Fruit fly (Drosophila melanogaster) whole organism, embryonic: ENCODE measurements around the gene htl.

ENCODE experiments used
- Ada2b ChIP-seq: fragments of 200-800 bp; sonication (Bioruptor generic); IDR thresholded peaks from 2 replicates; pipeline ENCODE4 v1.3.6; 2022; ENCODE audit warnings: missing biosample characterization, missing genetic modification characterization
- Adf1 ChIP-seq: fragments of 200-800 bp; sonication (Bioruptor generic); IDR thresholded peaks from 2 replicates; pipeline ENCODE4 v1.3.6; 2022; ENCODE audit warnings: missing biosample characterization, missing genetic modification characterization
- CG10267 ChIP-seq: fragments of 200-800 bp; sonication (Bioruptor generic); optimal IDR thresholded peaks from 2 replicates; lab custom pipeline; 2018; ENCODE audit warnings: missing biosample characterization, mild to moderate bottlenecking, missing genetic modification characterization, moderate library complexity
- CG10543 ChIP-seq: fragments of 200-800 bp; sonication (Bioruptor generic); optimal IDR thresholded peaks from 3 replicates; lab custom pipeline; 2017; ENCODE audit warnings: missing biosample characterization, mild to moderate bottlenecking, missing genetic modification characterization, moderate library complexity
- CG13287 ChIP-seq: fragments of 200-800 bp; sonication (Bioruptor generic); IDR thresholded peaks from 2 replicates; pipeline ENCODE4 v1.3.6; 2022; ENCODE audit warnings: missing biosample characterization, missing genetic modification characterization; ENCODE audit not compliant: partially characterized antibody
- CG13424 ChIP-seq: fragments of 200-800 bp; sonication (Bioruptor generic); optimal IDR thresholded peaks from 2 replicates; lab custom pipeline; 2019; ENCODE audit warnings: missing biosample characterization, mild to moderate bottlenecking, missing genetic modification characterization, moderate library complexity
- CG14014 ChIP-seq: fragments of 200-800 bp; sonication (Bioruptor generic); IDR thresholded peaks from 2 replicates; pipeline ENCODE4 v1.3.6; 2022; ENCODE audit warnings: missing biosample characterization, missing genetic modification characterization
- CG1832 ChIP-seq: fragments of 200-800 bp; sonication (Bioruptor generic); optimal IDR thresholded peaks from 2 replicates; lab custom pipeline; 2017; ENCODE audit warnings: missing biosample characterization, mild to moderate bottlenecking, missing genetic modification characterization, inconsistent platforms
- CG2199 ChIP-seq: fragments of 200-800 bp; sonication (Bioruptor generic); IDR thresholded peaks from 3 replicates; pipeline ENCODE4 v1.3.6; 2022; ENCODE audit warnings: missing biosample characterization, missing genetic modification characterization
- CG2678 ChIP-seq: fragments of 200-800 bp; sonication (Bioruptor generic); optimal IDR thresholded peaks from 3 replicates; lab custom pipeline; 2019; ENCODE audit warnings: missing biosample characterization, mild to moderate bottlenecking, missing genetic modification characterization, moderate library complexity
- CG32767 ChIP-seq: fragments of 200-800 bp; sonication (Bioruptor generic); IDR thresholded peaks from 2 replicates; pipeline ENCODE4 v1.3.6; 2022; ENCODE audit warnings: missing biosample characterization, missing genetic modification characterization
- CG3726 ChIP-seq: fragments of 200-800 bp; sonication (Bioruptor generic); IDR thresholded peaks from 3 replicates; pipeline ENCODE4, ENCODE4 v1.3.6; 2022; ENCODE audit warnings: missing biosample characterization, missing genetic modification characterization
- CG6254 ChIP-seq: fragments of 200-800 bp; sonication (Bioruptor generic); optimal IDR thresholded peaks from 3 replicates; lab custom pipeline; 2017; ENCODE audit warnings: mild to moderate bottlenecking, missing biosample characterization, missing genetic modification reagents, missing genetic modification characterization
- CG6765 ChIP-seq: fragments of 200-800 bp; sonication (Bioruptor generic); optimal IDR thresholded peaks from 3 replicates; lab custom pipeline; 2017; ENCODE audit warnings: missing biosample characterization, mild to moderate bottlenecking, missing genetic modification characterization
- CG7745 ChIP-seq: fragments of 200-800 bp; sonication (Bioruptor generic); optimal IDR thresholded peaks from 2 replicates; lab custom pipeline; 2018; ENCODE audit warnings: missing biosample characterization, mild to moderate bottlenecking, missing genetic modification characterization, moderate library complexity
- CG7928 ChIP-seq: fragments of 200-800 bp; sonication (Bioruptor generic); optimal IDR thresholded peaks from 2 replicates; lab custom pipeline; 2017; ENCODE audit warnings: missing biosample characterization, mild to moderate bottlenecking, missing genetic modification characterization
- Deaf1 ChIP-seq: fragments of 200-800 bp; optimal IDR thresholded peaks from 3 replicates; lab custom pipeline; 2019; ENCODE audit warnings: missing biosample characterization, mild to moderate bottlenecking, missing genetic modification characterization, moderate library complexity
- Hmr ChIP-seq: fragments of 200-800 bp; sonication (Bioruptor generic); optimal IDR thresholded peaks from 3 replicates; lab custom pipeline; 2017; ENCODE audit warnings: mild to moderate bottlenecking, missing biosample characterization, missing genetic modification reagents, missing genetic modification characterization
- Jarid2 ChIP-seq: fragments of 200-800 bp; sonication (Bioruptor generic); optimal IDR thresholded peaks from 3 replicates; lab custom pipeline; 2017; ENCODE audit warnings: mild to moderate bottlenecking, missing biosample characterization, missing genetic modification reagents, missing genetic modification characterization
- Max ChIP-seq: fragments of 200-800 bp; sonication (Bioruptor generic); optimal IDR thresholded peaks from 2 replicates; lab custom pipeline; 2016; ENCODE audit warnings: missing biosample characterization, mild to moderate bottlenecking, missing genetic modification characterization
- Med ChIP-seq: fragments of 200-800 bp; sonication (Bioruptor generic); peaks from one replicate; lab custom pipeline; 2016; ENCODE audit warnings: missing biosample characterization, missing genetic modification characterization, mild to moderate bottlenecking, inconsistent platforms, moderate library complexity
- Myb ChIP-seq: fragments of 200-800 bp; sonication (Bioruptor generic); optimal IDR thresholded peaks from 2 replicates; lab custom pipeline; 2016; ENCODE audit warnings: missing biosample characterization, missing genetic modification characterization
- Ssrp ChIP-seq: fragments of 200-800 bp; sonication (Bioruptor generic); optimal IDR thresholded peaks from 2 replicates; lab custom pipeline; 2018; ENCODE audit warnings: missing biosample characterization, mild to moderate bottlenecking, missing genetic modification characterization, moderate library complexity
- TFAM ChIP-seq: fragments of 200-800 bp; sonication (Bioruptor generic); optimal IDR thresholded peaks from 2 replicates; lab custom pipeline; 2017; ENCODE audit warnings: missing biosample characterization, missing genetic modification characterization, inconsistent platforms
- Trl ChIP-seq, 3 experiments: fragments of >200 bp in 2 of 3; fragments of 200-800 bp in 1 of 3; sonication (Bioruptor generic) in 1 of 3; optimal IDR thresholded peaks; 2 replicates in 1 of 3; 3 replicates in 2 of 3; lab custom pipeline; 2016 to 2017; ENCODE audit warnings: missing biosample characterization in 1 of 3, missing genetic modification characterization in 1 of 3
- Usf ChIP-seq: fragments of 200-800 bp; sonication (Bioruptor generic); optimal IDR thresholded peaks from 2 replicates; lab custom pipeline; 2017; ENCODE audit warnings: missing genotype, missing biosample characterization, missing genetic modification characterization
- Vsx1 ChIP-seq: fragments of 200-800 bp; sonication (Bioruptor generic); optimal IDR thresholded peaks from 2 replicates; lab custom pipeline; 2017; ENCODE audit warnings: missing biosample characterization, mild to moderate bottlenecking, missing genetic modification characterization, missing genetic modification reagents
- abd-A ChIP-seq: fragments of 200-800 bp; sonication (Bioruptor generic); optimal IDR thresholded peaks from 3 replicates; lab custom pipeline; 2019; ENCODE audit warnings: missing biosample characterization, mild to moderate bottlenecking, missing genetic modification characterization, moderate library complexity
- bbx ChIP-seq: fragments of 200-800 bp; sonication (Bioruptor generic); IDR thresholded peaks from 2 replicates; pipeline ENCODE4 v1.3.6; 2022; ENCODE audit warnings: missing biosample characterization, missing genetic modification characterization; ENCODE audit not compliant: partially characterized antibody
- chm ChIP-seq: fragments of 200-800 bp; sonication (Bioruptor generic); IDR thresholded peaks from 2 replicates; pipeline ENCODE4 v1.3.6; 2022; ENCODE audit warnings: missing biosample characterization, missing genetic modification characterization
- ci ChIP-seq: fragments of 200-800 bp; sonication (Bioruptor generic); IDR thresholded peaks from 3 replicates; pipeline ENCODE4 v1.3.6; 2022; ENCODE audit warnings: missing biosample characterization, missing genetic modification characterization
- crol ChIP-seq: fragments of 200-800 bp; sonication (Bioruptor generic); IDR thresholded peaks from 2 replicates; pipeline ENCODE4 v1.3.6; 2022; ENCODE audit warnings: missing biosample characterization, missing genetic modification characterization
- cwo ChIP-seq: fragments of 200-800 bp; sonication (Bioruptor generic); optimal IDR thresholded peaks from 3 replicates; lab custom pipeline; 2017; ENCODE audit warnings: missing biosample characterization, missing genetic modification characterization, mild to moderate bottlenecking, moderate library complexity, missing genetic modification reagents
- danr ChIP-seq: fragments of 200-800 bp; sonication (Bioruptor generic); IDR thresholded peaks from 2 replicates; pipeline ENCODE4 v1.3.6; 2022; ENCODE audit warnings: missing biosample characterization, missing genetic modification characterization
- dmrt99B ChIP-seq: fragments of 200-800 bp; sonication (Bioruptor generic); optimal IDR thresholded peaks from 2 replicates; lab custom pipeline; 2018; ENCODE audit warnings: missing biosample characterization, mild to moderate bottlenecking, missing genetic modification characterization, moderate library complexity
- ftz-f1 ChIP-seq: fragments of 200-800 bp; sonication (Bioruptor generic); optimal IDR thresholded peaks from 2 replicates; lab custom pipeline; 2016; ENCODE audit warnings: missing biosample characterization, missing genetic modification characterization
- nau ChIP-seq: fragments of 200-800 bp; sonication (Bioruptor generic); optimal IDR thresholded peaks from 3 replicates; lab custom pipeline; 2017; ENCODE audit warnings: missing biosample characterization, mild to moderate bottlenecking, missing genetic modification characterization, missing genetic modification reagents
- oc ChIP-seq: fragments of 200-800 bp; sonication (Bioruptor generic); optimal IDR thresholded peaks from 2 replicates; lab custom pipeline; 2018; ENCODE audit warnings: missing biosample characterization, mild to moderate bottlenecking, missing genetic modification characterization, moderate library complexity
- pan ChIP-seq, 4 experiments: fragments of >200 bp in 3 of 4; fragments of 200-800 bp in 1 of 4; sonication (Bioruptor generic) in 1 of 4; optimal IDR thresholded peaks in 3 of 4; IDR thresholded peaks in 1 of 4; 2 replicates each; pipeline versions ENCODE4 v1.3.6 to Lab custom; 2017 to 2022; ENCODE audit warnings: missing biosample characterization in 2 of 4, missing genetic modification characterization in 2 of 4, mixed read lengths in 1 of 4
- phol ChIP-seq: fragments of 200-800 bp; sonication (Bioruptor generic); optimal IDR thresholded peaks from 3 replicates; lab custom pipeline; 2018; ENCODE audit warnings: missing biosample characterization, mild to moderate bottlenecking, missing genetic modification characterization, moderate library complexity
- pros ChIP-seq: fragments of 200-800 bp; sonication (Bioruptor generic); optimal IDR thresholded peaks from 3 replicates; lab custom pipeline; 2019; ENCODE audit warnings: missing biosample characterization, mild to moderate bottlenecking, missing genetic modification characterization, moderate library complexity
- rib ChIP-seq: fragments of 200-800 bp; sonication (Bioruptor generic); IDR thresholded peaks from 2 replicates; pipeline ENCODE4 v1.3.6; 2022; ENCODE audit warnings: missing biosample characterization, missing genetic modification characterization
- sd ChIP-seq: fragments of 200-800 bp; sonication (Bioruptor generic); optimal IDR thresholded peaks from 3 replicates; lab custom pipeline; 2018; ENCODE audit warnings: missing biosample characterization, mild to moderate bottlenecking, missing genetic modification characterization, moderate library complexity
- so ChIP-seq: fragments of 200-800 bp; sonication (Bioruptor generic); IDR thresholded peaks from 3 replicates; pipeline ENCODE4 v1.3.6; 2022; ENCODE audit warnings: missing biosample characterization, missing genetic modification characterization
- ttk ChIP-seq: fragments of 200-800 bp; sonication (Bioruptor generic); IDR thresholded peaks from 2 replicates; pipeline ENCODE4 v2.1.2; 2022; ENCODE audit warnings: missing biosample characterization, missing genetic modification characterization
- twi ChIP-seq: fragments of 200-800 bp; optimal IDR thresholded peaks from 2 replicates; lab custom pipeline; 2019; ENCODE audit warnings: missing biosample characterization, mild to moderate bottlenecking, missing genetic modification characterization, moderate library complexity
- wdn ChIP-seq: fragments of 200-800 bp; sonication (Bioruptor generic); IDR thresholded peaks from 2 replicates; pipeline ENCODE4 v1.3.6; 2022; ENCODE audit warnings: missing biosample characterization, missing genetic modification characterization

The htl gene

DNA sequence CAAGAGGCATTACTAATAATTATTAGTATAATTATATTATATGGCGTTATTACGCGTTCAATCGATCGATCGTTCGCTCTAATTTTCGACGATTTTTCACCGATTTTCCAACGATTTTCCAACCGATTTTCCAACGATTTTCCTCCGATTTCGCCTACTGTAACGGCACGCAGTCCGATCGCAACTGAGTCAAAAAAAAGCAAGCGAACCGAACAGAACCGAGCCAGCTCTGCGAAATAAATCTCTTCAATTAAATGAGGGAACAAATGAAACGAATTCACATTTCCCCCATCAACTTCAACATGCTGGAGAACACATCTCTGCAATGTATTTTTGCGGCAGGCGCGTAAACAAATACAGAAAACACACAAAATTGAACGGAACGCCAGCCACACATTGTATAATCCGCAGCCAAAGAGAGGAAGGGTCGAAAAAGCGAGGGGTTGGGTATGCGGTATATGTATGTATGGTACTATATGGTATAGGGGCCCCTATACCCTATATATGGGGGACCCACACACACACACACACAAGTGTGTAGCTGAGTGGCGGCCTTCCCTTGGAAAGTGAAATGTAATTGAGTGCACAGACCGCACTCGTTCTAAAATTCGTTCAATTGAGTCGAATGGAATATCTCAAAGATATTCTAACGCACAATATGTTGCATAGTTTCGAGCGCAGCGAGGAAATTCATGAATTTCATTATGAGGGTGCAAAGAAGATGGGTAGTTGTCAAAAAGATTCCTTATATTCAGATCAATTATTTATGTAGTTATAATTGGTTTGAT is at the start of gene htl:
Gene htl (minus strand): TSS at position 186 of the 788 bp plus-strand sequence.
- TF ChIP-seq Hmr (GFP tag; lab: Kevin White, UChicago) = no peak
- TF ChIP-seq rib (GFP tag; lab: Robert Waterston, UW) = peak; percentile 40; the same call in 1 of the 2 replicates
- peak; percentile 93 for TF ChIP-seq crol (GFP tag; lab: Robert Waterston, UW)
- TF ChIP-seq TFAM = no peak
- no peak for TF ChIP-seq chm
- no peak for TF ChIP-seq ttk (GFP tag; lab: Robert Waterston, UW)
- peak; percentile 39 for TF ChIP-seq sd (tag; lab: Kevin White, UChicago)
- peak in 1 of 2 experiments; percentile 6 for TF ChIP-seq Trl (optimal IDR thresholded peaks at IDR 0.05; lab: Kevin White, UChicago)
- no peak for TF ChIP-seq Trl (GFP tag; optimal IDR thresholded peaks at IDR 0.05; lab: Kevin White, UChicago)
- TF ChIP-seq Max = no peak
- TF ChIP-seq abd-A (tag; lab: Kevin White, UChicago) = peak; percentile 73
- TF ChIP-seq Ada2b = no peak
- TF ChIP-seq oc (tag; lab: Kevin White, UChicago) = no peak
- TF ChIP-seq cwo = no peak
- no peak for TF ChIP-seq Ssrp
- no peak for TF ChIP-seq Myb (GFP tag; lab: Kevin White, UChicago)
- TF ChIP-seq dmrt99B = no peak
- TF ChIP-seq CG3726 = no peak
- TF ChIP-seq Vsx1 (GFP tag; lab: Kevin White, UChicago) = no peak
- TF ChIP-seq ftz-f1 (GFP tag; lab: Kevin White, UChicago) = peak; percentile 91
- peak; percentile 75 for TF ChIP-seq CG7745 (tag; lab: Kevin White, UChicago)
- TF ChIP-seq CG6765 = no peak
- TF ChIP-seq Deaf1 (tag; lab: Kevin White, UChicago) = peak; percentile 83
- TF ChIP-seq Adf1 (GFP tag; lab: Robert Waterston, UW) = 0 out of 2 replicates have a peak, but pooled peaks have one; percentile 15
- TF ChIP-seq CG10543 (GFP tag; lab: Kevin White, UChicago) = peak; percentile 94
- no peak for TF ChIP-seq pan (optimal IDR thresholded peaks at IDR 0.05; lab: Kevin White, UChicago)
- no peak for TF ChIP-seq pan (GFP tag; optimal IDR thresholded peaks at IDR 0.05 in 1 of 2, IDR thresholded peaks at IDR 0.05 in 1 of 2)
- TF ChIP-seq twi (tag; lab: Kevin White, UChicago) = peak; percentile 67
- TF ChIP-seq bbx (GFP tag; lab: Robert Waterston, UW) = no peak
- TF ChIP-seq Jarid2 (GFP tag; lab: Kevin White, UChicago) = peak; percentile 28
- TF ChIP-seq CG7928 (GFP tag; lab: Kevin White, UChicago) = no peak
- TF ChIP-seq nau = peak; percentile 2
- TF ChIP-seq CG32767 (GFP tag; lab: Robert Waterston, UW) = peak; percentile 58; the same call in 1 of the 2 replicates
- no peak for TF ChIP-seq phol (tag; lab: Kevin White, UChicago)
- no peak for TF ChIP-seq CG13424
- TF ChIP-seq Usf (GFP tag; lab: Kevin White, UChicago) = no peak
- TF ChIP-seq ci (GFP tag; lab: Robert Waterston, UW) = 0 out of 3 replicates have a peak, but pooled peaks have one; percentile 52
- no peak for TF ChIP-seq CG1832 (GFP tag; lab: Kevin White, UChicago)
- peak; percentile 56 for TF ChIP-seq CG6254 (GFP tag; lab: Kevin White, UChicago)
- no peak for TF ChIP-seq danr (GFP tag; lab: Robert Waterston, UW)
- TF ChIP-seq CG13287 (GFP tag; lab: Robert Waterston, UW) = peak; percentile 14; the same call in 1 of the 2 replicates
- TF ChIP-seq so (GFP tag; lab: Robert Waterston, UW) = 0 out of 3 replicates have a peak, but pooled peaks have one; percentile 23
- no peak for TF ChIP-seq CG10267 (tag; lab: Kevin White, UChicago)
- TF ChIP-seq pros (GFP tag; lab: Kevin White, UChicago) = peak; percentile 8
- peak; percentile 31 for TF ChIP-seq Med
- TF ChIP-seq CG2199 (GFP tag; lab: Robert Waterston, UW) = peak; percentile 87; the same call in 2 of the 3 replicates
- TF ChIP-seq CG2678 (tag; lab: Kevin White, UChicago) = no peak
- TF ChIP-seq wdn (GFP tag; lab: Robert Waterston, UW) = no peak
- TF ChIP-seq CG14014 (GFP tag; lab: Robert Waterston, UW) = no peak
